Fruit fly (Drosophila melanogaster): ENCODE results near the gene CG33229.

CG33229 gene

DNA sequence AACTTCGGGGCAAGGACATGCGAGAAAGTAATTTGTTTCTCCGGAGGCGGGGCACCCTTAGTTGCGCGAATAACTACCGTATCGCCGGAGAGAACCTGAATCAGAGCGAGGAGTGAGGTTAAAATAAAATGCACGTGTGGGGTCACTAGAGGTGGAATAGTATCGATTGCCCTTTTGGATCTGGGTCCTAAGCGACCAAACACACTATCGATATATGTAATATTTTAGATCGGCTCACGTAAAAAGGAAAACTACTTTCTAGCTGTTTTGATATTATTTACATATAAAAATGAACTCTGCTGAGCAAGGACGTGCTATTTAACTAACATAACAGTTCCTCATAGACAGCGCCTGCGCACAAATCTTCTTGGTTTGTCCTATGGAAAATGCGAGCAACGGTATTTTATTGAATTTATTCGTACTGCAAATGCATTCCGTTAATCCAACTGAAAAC is 39.1 kb downstream of the CG33229 start (continued):
- TF ChIP-seq CG31441 (GFP tag; IDR thresholded peaks at IDR 0.05) (no peak), CG15479 (GFP tag; optimal IDR thresholded peaks at IDR 0.05) (no peak), CG9876 (GFP tag; optimal IDR thresholded peaks at IDR 0.05) (no peak), CG6689 (GFP tag; IDR thresholded peaks at IDR 0.05) (no peak), CG4282 (GFP tag; optimal IDR thresholded peaks at IDR 0.05) (no peak), bowl (GFP tag; IDR thresholded peaks at IDR 0.05) (no peak), slp2 (GFP tag; optimal IDR thresholded peaks at IDR 0.05) (no peak), CoRest (tag; optimal IDR thresholded peaks at IDR 0.05) (no peak), Awh (GFP tag; IDR thresholded peaks at IDR 0.05) (no peak), H2.0 (GFP tag; IDR thresholded peaks at IDR 0.05) (no peak), knrl (GFP tag; IDR thresholded peaks at IDR 0.05; ENCODE audit: partially characterized antibody) (peak; percentile 84), Jarid2 (GFP tag; optimal IDR thresholded peaks at IDR 0.05) (no peak), nerfin-2 (GFP tag; IDR thresholded peaks at IDR 0.05; ENCODE audit: partially characterized antibody) (peak; percentile 75), MESR4 (GFP tag; optimal IDR thresholded peaks at IDR 0.05) (peak; percentile 88), chn (GFP tag; optimal IDR thresholded peaks at IDR 0.05) (no peak), CG11456 (GFP tag; IDR thresholded peaks at IDR 0.05) (no peak), vvl (GFP tag; IDR thresholded peaks at IDR 0.05) (0 out of 2 replicates have a peak, but pooled peaks have one; percentile 17), CG11085 (GFP tag; IDR thresholded peaks at IDR 0.05) (no peak), ara (GFP tag; IDR thresholded peaks at IDR 0.05) (no peak), CG8359 (GFP tag; optimal IDR thresholded peaks at IDR 0.05; ENCODE audit: borderline replicate concordance) (no peak), Mes4 (GFP tag; optimal IDR thresholded peaks at IDR 0.05) (no peak), Six4 (GFP tag; optimal IDR thresholded peaks at IDR 0.05) (no peak), CG12391 (tag; optimal IDR thresholded peaks at IDR 0.05) (peak; percentile 1), tio (GFP tag; optimal IDR thresholded peaks at IDR 0.05) (no peak), CG10267 (tag; optimal IDR thresholded peaks at IDR 0.05) (no peak), CG9797 (GFP tag; optimal IDR thresholded peaks at IDR 0.05) (peak; percentile 27), HmgZ (tag; optimal IDR thresholded peaks at IDR 0.05) (peak; percentile 9), CG10321 (GFP tag; IDR thresholded peaks at IDR 0.05) (peak; percentile 50; the same call in 1 of the 2 replicates), ase (GFP tag; IDR thresholded peaks at IDR 0.05) (no peak), CG3726 (GFP tag; IDR thresholded peaks at IDR 0.05) (no peak), Taf1 (GFP tag; IDR thresholded peaks at IDR 0.05) (no peak), hbn (GFP tag; IDR thresholded peaks at IDR 0.05; ENCODE audit: partially characterized antibody) (peak; percentile 77), CG9609 (GFP tag; optimal IDR thresholded peaks at IDR 0.05) (no peak), CG6175 (GFP tag; IDR thresholded peaks at IDR 0.05) (no peak), CG12219 (GFP tag; optimal IDR thresholded peaks at IDR 0.05) (no peak), ems (GFP tag; optimal IDR thresholded peaks at IDR 0.05) (no peak), Max (GFP tag; optimal IDR thresholded peaks at IDR 0.05) (peak; percentile 85), tll (GFP tag; optimal IDR thresholded peaks at IDR 0.05) (no peak), bigmax (GFP tag; optimal IDR thresholded peaks at IDR 0.05) (peak; percentile 96), ken (GFP tag; IDR thresholded peaks at IDR 0.05) (no peak), sens-2 (GFP tag; IDR thresholded peaks at IDR 0.05) (no peak), CG4820 (GFP tag; optimal IDR thresholded peaks at IDR 0.05) (no peak), NC2α (GFP tag; optimal IDR thresholded peaks at IDR 0.05) (no peak), onecut (GFP tag; IDR thresholded peaks at IDR 0.05) (peak; percentile 19; the same call in 1 of the 2 replicates), dysf (GFP tag; IDR thresholded peaks at IDR 0.05) (no peak), CG17385 (GFP tag; optimal IDR thresholded peaks at IDR 0.05) (no peak), disco-r (GFP tag; optimal IDR thresholded peaks at IDR 0.05) (no peak), pb (GFP tag; optimal IDR thresholded peaks at IDR 0.05) (no peak), Neu2 (GFP tag; optimal IDR thresholded peaks at IDR 0.05; ENCODE audit: borderline replicate concordance) (no peak), mld (GFP tag; IDR thresholded peaks at IDR 0.05; ENCODE audit: partially characterized antibody) (peak; percentile 55; the same call in 1 of the 3 replicates), dati (GFP tag; IDR thresholded peaks at IDR 0.05) (no peak), pfk (GFP tag; optimal IDR thresholded peaks at IDR 0.05) (no peak)

All from whole organism, embryonic.